Fruit fly (Drosophila melanogaster) Kc167 (cell line): ENCODE measurements around the gene CG10559.

Source experiments
- Myc ChIP-seq: fragments of >200 bp; optimal IDR thresholded peaks from 2 replicates; lab custom pipeline; 2017; ENCODE audit warnings: missing external identifiers
- Sin3A ChIP-seq: fragments of >200 bp; optimal IDR thresholded peaks from 2 replicates; lab custom pipeline; 2018; ENCODE audit warnings: missing external identifiers
- h ChIP-seq: fragments of >200 bp; optimal IDR thresholded peaks from 3 replicates; lab custom pipeline; 2018; ENCODE audit warnings: missing external identifiers
- insv ChIP-seq: fragments of >200 bp; optimal IDR thresholded peaks from 3 replicates; lab custom pipeline; 2018; ENCODE audit warnings: missing external identifiers
- psq ChIP-seq: fragments of >200 bp; optimal IDR thresholded peaks from 2 replicates; lab custom pipeline; 2017; ENCODE audit warnings: missing external identifiers

- no peak for TF ChIP-seq insv (lab: Kevin White, UChicago)
- TF ChIP-seq Myc (lab: Kevin White, UChicago): no peak
- no peak for TF ChIP-seq psq (lab: Kevin White, UChicago)
- TF ChIP-seq Sin3A (lab: Kevin White, UChicago): no peak
- TF ChIP-seq h (lab: Kevin White, UChicago): no peak
Measured at dm6 chr3R:25321681-25322080, 5.8 kb upstream of the CG10559 start.
